Fruit fly (Drosophila melanogaster): ENCODE data around the gene CG12084.

CG12084 gene

DNA sequence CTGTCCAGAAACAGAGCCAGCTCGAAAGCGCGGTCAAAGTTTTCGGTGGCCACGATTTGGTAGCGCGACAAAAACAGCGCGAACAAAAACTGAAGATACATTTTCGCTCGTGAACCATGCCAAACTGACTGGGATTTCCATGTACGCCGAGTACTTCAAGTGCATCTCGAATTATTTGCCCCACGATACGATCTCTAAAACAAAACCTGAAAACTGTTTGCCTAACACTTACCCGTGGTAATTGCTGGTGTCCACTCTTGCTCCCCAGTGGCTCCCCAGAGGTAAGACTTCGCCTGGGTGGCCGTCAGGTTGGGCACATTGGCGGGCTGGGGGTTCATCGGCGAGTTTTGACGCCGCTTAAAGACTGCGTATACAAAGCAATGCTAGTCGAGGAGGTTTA lies 34.7 kb upstream of the CG12084 start, which contains the start of gene Ir62a:
Gene Ir62a (minus strand): TSS at position 101 of the 400 bp plus-strand sequence.
- TF ChIP-seq CG8319 (GFP tag; optimal IDR thresholded peaks at IDR 0.05) (no peak), dac (GFP tag; optimal IDR thresholded peaks at IDR 0.05) (no peak), CG4318 (GFP tag; optimal IDR thresholded peaks at IDR 0.05) (no peak), CG7368 (GFP tag; optimal IDR thresholded peaks at IDR 0.05) (no peak), dsx (GFP tag; optimal IDR thresholded peaks at IDR 0.05; ENCODE audit: poor library complexity, severe bottlenecking) (no peak), Eip75B (GFP tag; optimal IDR thresholded peaks at IDR 0.05) (no peak), vri (GFP tag; optimal IDR thresholded peaks at IDR 0.05) (no peak), CG11294 (GFP tag; IDR thresholded peaks at IDR 0.05) (no peak), Sox14 (GFP tag; optimal IDR thresholded peaks at IDR 0.05) (no peak), CG34406 (GFP tag; optimal IDR thresholded peaks at IDR 0.05) (no peak), acj6 (GFP tag; optimal IDR thresholded peaks at IDR 0.05) (no peak), pdm3 (GFP tag; optimal IDR thresholded peaks at IDR 0.05) (no peak)

DNA sequence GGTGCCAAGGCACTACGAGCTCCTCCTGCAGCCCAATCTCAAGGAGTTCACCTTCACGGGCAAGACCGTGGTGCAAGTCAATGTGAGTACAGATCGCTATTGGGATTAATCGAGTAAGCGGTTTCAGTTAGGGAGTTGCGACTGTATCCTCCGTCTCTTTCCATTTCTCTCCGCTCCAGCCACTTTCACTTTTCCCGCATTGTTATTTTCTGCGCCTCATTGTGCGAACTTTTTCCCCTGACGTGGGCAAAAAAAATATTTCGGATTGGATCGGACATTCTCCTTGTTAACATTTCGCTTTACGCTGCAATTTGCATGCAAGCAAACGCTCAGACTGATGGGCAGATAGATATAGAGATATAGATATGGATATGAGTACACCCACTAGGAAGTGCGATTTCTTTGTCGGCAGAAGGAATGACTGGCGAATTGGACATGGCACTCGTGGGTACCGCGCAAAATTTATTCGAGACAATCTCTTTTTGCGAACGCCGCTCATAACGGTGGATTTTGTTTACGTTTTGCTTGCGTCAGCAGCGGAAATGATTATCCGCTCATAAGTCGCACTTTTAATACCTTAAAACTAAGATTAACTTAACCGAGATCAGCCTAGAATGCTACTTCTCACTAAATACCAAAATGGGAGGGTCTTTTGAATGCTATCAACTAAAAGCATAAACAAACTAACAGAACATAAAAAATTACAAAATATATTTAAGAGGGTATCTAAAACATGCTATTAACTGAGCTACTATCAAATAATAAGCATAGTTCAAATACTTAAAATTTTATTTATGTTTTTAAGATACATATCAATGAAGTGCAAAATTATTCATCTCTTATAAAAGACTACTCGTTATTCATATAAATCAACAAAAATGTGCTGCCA lies 22.5 kb upstream of the CG12084 start:
- peak; percentile 45 for TF ChIP-seq CG11902 (GFP tag; optimal IDR thresholded peaks at IDR 0.05)
- peak; percentile 43; the same call in 1 of the 3 replicates for TF ChIP-seq eg (GFP tag; IDR thresholded peaks at IDR 0.05)
- TF ChIP-seq cyc (GFP tag; optimal IDR thresholded peaks at IDR 0.05) = peak; percentile 51
- TF ChIP-seq svp (GFP tag) = peak; percentile 82
- peak; percentile 5 for TF ChIP-seq CG6792 (GFP tag; optimal IDR thresholded peaks at IDR 0.05)
- TF ChIP-seq CG8319 (GFP tag; optimal IDR thresholded peaks at IDR 0.05) = peak; percentile 15
- TF ChIP-seq CG11762 (GFP tag; optimal IDR thresholded peaks at IDR 0.05; ENCODE audit: insufficient read depth) = peak; percentile 40
- TF ChIP-seq Ets96B (tag; optimal IDR thresholded peaks at IDR 0.05) = no peak
- TF ChIP-seq spab (GFP tag; optimal IDR thresholded peaks at IDR 0.05) = peak; percentile 10
- TF ChIP-seq vri (GFP tag; optimal IDR thresholded peaks at IDR 0.05) = no peak
- no peak for TF ChIP-seq Hr38 (GFP tag; optimal IDR thresholded peaks at IDR 0.05)
- TF ChIP-seq CG6276 (GFP tag; optimal IDR thresholded peaks at IDR 0.05) = peak; percentile 48
- peak; percentile 93 for TF ChIP-seq Blimp-1 (GFP tag; optimal IDR thresholded peaks at IDR 0.05)
- TF ChIP-seq fkh (GFP tag; optimal IDR thresholded peaks at IDR 0.05) = no peak
- peak; percentile 60 for TF ChIP-seq esn (GFP tag; optimal IDR thresholded peaks at IDR 0.05)

DNA sequence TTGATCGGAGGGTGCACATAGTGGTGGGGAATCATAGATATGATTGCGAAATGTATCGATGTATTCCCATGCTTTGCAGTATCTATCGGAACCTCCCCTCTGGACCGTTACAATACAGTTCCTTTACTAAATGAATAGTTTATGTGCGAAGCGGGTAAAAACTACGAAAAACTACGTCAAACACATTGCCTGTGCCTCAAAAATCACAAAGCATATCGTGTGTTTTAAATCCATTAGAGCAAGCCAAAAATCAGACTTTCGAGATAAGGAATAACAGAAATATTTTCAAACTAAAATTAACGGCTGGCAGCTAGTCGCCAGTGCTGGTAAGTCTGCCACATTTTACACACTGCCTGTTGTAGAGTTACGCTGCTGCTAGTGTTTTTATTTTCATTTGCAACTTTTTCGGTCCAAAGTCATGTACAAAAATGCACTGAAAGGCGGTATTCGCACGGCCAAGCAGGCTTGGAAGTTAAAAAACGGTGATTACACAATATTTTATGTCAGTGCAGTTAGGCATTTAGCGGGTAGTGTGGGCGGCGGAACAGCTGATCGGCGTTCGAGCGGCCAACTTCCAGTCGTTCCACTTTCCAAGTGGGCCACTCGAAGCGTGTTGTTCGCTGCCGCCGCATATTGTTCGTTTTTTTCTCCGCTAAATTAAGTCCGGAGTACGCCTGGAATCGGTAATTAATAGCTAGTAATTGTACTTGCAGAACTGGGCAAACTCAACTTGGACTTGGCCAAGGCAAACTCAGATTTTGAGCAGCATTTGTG lies 21.0 kb upstream of the CG12084 start:
- peak; percentile 86 for TF ChIP-seq CG3919 (GFP tag; optimal IDR thresholded peaks at IDR 0.05)
- TF ChIP-seq CG6808 (GFP tag; optimal IDR thresholded peaks at IDR 0.05) = peak; percentile 19
- TF ChIP-seq cyc (GFP tag; optimal IDR thresholded peaks at IDR 0.05) = peak; percentile 77
- TF ChIP-seq dac (GFP tag; optimal IDR thresholded peaks at IDR 0.05) = peak; percentile 49
- peak; percentile 81 for TF ChIP-seq net (GFP tag; optimal IDR thresholded peaks at IDR 0.05)
- peak; percentile 60 for TF ChIP-seq Eip75B (GFP tag; optimal IDR thresholded peaks at IDR 0.05)
- peak; percentile 56; the same call in 1 of the 2 replicates for TF ChIP-seq CG11294 (GFP tag; IDR thresholded peaks at IDR 0.05)
- TF ChIP-seq salr (GFP tag; optimal IDR thresholded peaks at IDR 0.05) = peak; percentile 42 to 47
- peak; percentile 45 for TF ChIP-seq CG9139 (GFP tag; optimal IDR thresholded peaks at IDR 0.05)
- TF ChIP-seq CG8632 (GFP tag; optimal IDR thresholded peaks at IDR 0.05) = peak; percentile 60
- peak; percentile 73 for TF ChIP-seq CG15336 (GFP tag; IDR thresholded peaks at IDR 0.05)
- peak; percentile 57 for TF ChIP-seq CG8319 (GFP tag; optimal IDR thresholded peaks at IDR 0.05)
- TF ChIP-seq Sox102F (GFP tag; optimal IDR thresholded peaks at IDR 0.05) = peak; percentile 79
- peak; percentile 89 for TF ChIP-seq CG6163 (GFP tag; IDR thresholded peaks at IDR 0.05)
- TF ChIP-seq Blimp-1 (GFP tag; optimal IDR thresholded peaks at IDR 0.05) = peak; percentile 32
- TF ChIP-seq achi (GFP tag; optimal IDR thresholded peaks at IDR 0.05) = peak; percentile 75
- peak; percentile 44 for TF ChIP-seq Sox15 (GFP tag; optimal IDR thresholded peaks at IDR 0.05)
- peak; percentile 15 to 38 for TF ChIP-seq ss (GFP tag; optimal IDR thresholded peaks at IDR 0.05)
- peak; percentile 85 for TF ChIP-seq OdsH (GFP tag; optimal IDR thresholded peaks at IDR 0.05)
- peak; percentile 85 for TF ChIP-seq esn (GFP tag; optimal IDR thresholded peaks at IDR 0.05)
- TF ChIP-seq CG11902 (GFP tag; optimal IDR thresholded peaks at IDR 0.05) = peak; percentile 42
- TF ChIP-seq CG1621 (tag; optimal IDR thresholded peaks at IDR 0.05) = peak; percentile 49
- peak; percentile 59 for TF ChIP-seq Ets96B (tag; optimal IDR thresholded peaks at IDR 0.05)
- TF ChIP-seq acj6 (GFP tag; optimal IDR thresholded peaks at IDR 0.05) = peak; percentile 80
- peak; percentile 72 for TF ChIP-seq fd85E (GFP tag; optimal IDR thresholded peaks at IDR 0.05)
- TF ChIP-seq Sox14 (GFP tag; optimal IDR thresholded peaks at IDR 0.05) = peak; percentile 60
- peak; percentile 78 for TF ChIP-seq lz (GFP tag; optimal IDR thresholded peaks at IDR 0.05)
- peak; percentile 68 for TF ChIP-seq Hr38 (GFP tag; optimal IDR thresholded peaks at IDR 0.05)
- TF ChIP-seq CG10669 (GFP tag; optimal IDR thresholded peaks at IDR 0.05) = peak; percentile 50

Measured in whole organism, prepupa.